Fruit fly (Drosophila melanogaster) whole organism, embryonic: ENCODE measurements around the gene CG1774.

ENCODE experiments used
- CG11696 ChIP-seq: fragments of 200-800 bp; sonication (Bioruptor generic); IDR thresholded peaks from 2 replicates; pipeline ENCODE4 v1.3.6; 2022; ENCODE audit warnings: missing biosample characterization, missing genetic modification characterization
- CG12236 ChIP-seq: fragments of 200-800 bp; sonication (Bioruptor generic); optimal IDR thresholded peaks from 2 replicates; lab custom pipeline; 2016; ENCODE audit warnings: missing biosample characterization, missing genetic modification characterization
- CG12769 ChIP-seq: fragments of 200-800 bp; sonication (Bioruptor generic); optimal IDR thresholded peaks from 2 replicates; lab custom pipeline; 2019; ENCODE audit warnings: missing biosample characterization, mild to moderate bottlenecking, missing genetic modification characterization, moderate library complexity
- CG15073 ChIP-seq: fragments of 200-800 bp; sonication (Bioruptor generic); optimal IDR thresholded peaks from 2 replicates; lab custom pipeline; 2016; ENCODE audit warnings: missing biosample characterization, missing genetic modification characterization
- CG18599 ChIP-seq: fragments of 200-800 bp; sonication (Bioruptor generic); optimal IDR thresholded peaks from 3 replicates; lab custom pipeline; 2017; ENCODE audit warnings: missing biosample characterization, missing genetic modification characterization, mild to moderate bottlenecking, moderate library complexity, missing genetic modification reagents
- CG2199 ChIP-seq: fragments of 200-800 bp; sonication (Bioruptor generic); IDR thresholded peaks from 3 replicates; pipeline ENCODE4 v1.3.6; 2022; ENCODE audit warnings: missing biosample characterization, missing genetic modification characterization
- CG2202 ChIP-seq: fragments of 200-800 bp; sonication (Bioruptor generic); optimal IDR thresholded peaks from 2 replicates; lab custom pipeline; 2018; ENCODE audit warnings: missing biosample characterization, mild to moderate bottlenecking, missing genetic modification characterization
- CG2889 ChIP-seq: fragments of 200-800 bp; sonication (Bioruptor generic); IDR thresholded peaks from 3 replicates; pipeline ENCODE4 v1.3.6; 2022; ENCODE audit warnings: missing biosample characterization, missing genetic modification characterization
- CG32767 ChIP-seq: fragments of 200-800 bp; sonication (Bioruptor generic); IDR thresholded peaks from 2 replicates; pipeline ENCODE4 v1.3.6; 2022; ENCODE audit warnings: missing biosample characterization, missing genetic modification characterization
- CG3281 ChIP-seq: fragments of 200-800 bp; sonication (Bioruptor generic); optimal IDR thresholded peaks from 3 replicates; lab custom pipeline; 2017; ENCODE audit warnings: missing biosample characterization, mild to moderate bottlenecking, missing genetic modification characterization
- CG4617 ChIP-seq: fragments of 200-800 bp; sonication (Bioruptor generic); optimal IDR thresholded peaks from 3 replicates; lab custom pipeline; 2016; ENCODE audit warnings: missing biosample characterization, missing genetic modification characterization, borderline replicate concordance
- CG5180 ChIP-seq: fragments of 200-800 bp; sonication (Bioruptor generic); optimal IDR thresholded peaks from 3 replicates; lab custom pipeline; 2017; ENCODE audit warnings: missing biosample characterization, missing genetic modification characterization, mild to moderate bottlenecking, moderate library complexity, missing genetic modification reagents
- CG7556 ChIP-seq: fragments of 200-800 bp; sonication (Bioruptor generic); optimal IDR thresholded peaks from 2 replicates; lab custom pipeline; 2017; ENCODE audit warnings: missing biosample characterization, mild to moderate bottlenecking, missing genetic modification characterization
- CG8359 ChIP-seq: fragments of 200-800 bp; sonication (Bioruptor generic); optimal IDR thresholded peaks from 2 replicates; lab custom pipeline; 2017; ENCODE audit warnings: missing biosample characterization, mild to moderate bottlenecking, missing genetic modification characterization, borderline replicate concordance
- CG8924 ChIP-seq: fragments of 200-800 bp; optimal IDR thresholded peaks from 3 replicates; lab custom pipeline; 2019; ENCODE audit warnings: missing biosample characterization, mild to moderate bottlenecking, missing genetic modification characterization, moderate library complexity
- CG8944 ChIP-seq: fragments of 200-800 bp; sonication (Bioruptor generic); optimal IDR thresholded peaks from 3 replicates; lab custom pipeline; 2016; ENCODE audit warnings: missing biosample characterization, missing genetic modification characterization
- CHES-1-like ChIP-seq: fragments of 200-800 bp; sonication (Bioruptor generic); optimal IDR thresholded peaks from 2 replicates; lab custom pipeline; 2016; ENCODE audit warnings: missing biosample characterization, missing genetic modification characterization
- Dad ChIP-seq: fragments of 200-800 bp; sonication (Bioruptor generic); optimal IDR thresholded peaks from 3 replicates; lab custom pipeline; 2016; ENCODE audit warnings: missing biosample characterization, missing genetic modification characterization
- Dref ChIP-seq: fragments of 200-800 bp; sonication (Bioruptor generic); IDR thresholded peaks from 2 replicates; pipeline ENCODE4 v1.3.6; 2022; ENCODE audit warnings: missing biosample characterization, missing genetic modification characterization
- ERR ChIP-seq: fragments of 200-800 bp; sonication (Bioruptor generic); optimal IDR thresholded peaks from 2 replicates; lab custom pipeline; 2016; ENCODE audit warnings: missing biosample characterization, missing genetic modification characterization
- H2.0 ChIP-seq: fragments of 200-800 bp; sonication (Bioruptor generic); IDR thresholded peaks from 2 replicates; pipeline ENCODE4 v1.3.6; 2022; ENCODE audit warnings: missing biosample characterization, missing genetic modification characterization
- Hr51 ChIP-seq, 2 experiments: fragments of 200-800 bp; sonication (Bioruptor generic); optimal IDR thresholded peaks; 2 replicates in 1 of 2; 3 replicates in 1 of 2; lab custom pipeline; 2016 to 2018; ENCODE audit warnings: missing biosample characterization in 2 of 2, missing genetic modification characterization in 2 of 2, mild to moderate bottlenecking in 1 of 2, moderate library complexity in 1 of 2
- Mad ChIP-seq: fragments of 200-800 bp; sonication (Bioruptor generic); optimal IDR thresholded peaks from 2 replicates; lab custom pipeline; 2016; ENCODE audit warnings: missing biosample characterization, missing genetic modification characterization
- NFAT ChIP-seq: fragments of 200-800 bp; sonication (Bioruptor generic); IDR thresholded peaks from 2 replicates; pipeline ENCODE4 v1.3.6; 2022; ENCODE audit warnings: missing biosample characterization, missing genetic modification characterization
- Side ChIP-seq: fragments of 200-800 bp; sonication (Bioruptor generic); optimal IDR thresholded peaks from 2 replicates; lab custom pipeline; 2016; ENCODE audit warnings: missing biosample characterization, missing genetic modification characterization
- Sox100B ChIP-seq: fragments of 200-800 bp; sonication (Bioruptor generic); optimal IDR thresholded peaks from 3 replicates; lab custom pipeline; 2018; ENCODE audit warnings: missing biosample characterization, mild to moderate bottlenecking, missing genetic modification characterization
- Sry-δ ChIP-seq: fragments of 200-800 bp; sonication (Bioruptor generic); optimal IDR thresholded peaks from 2 replicates; lab custom pipeline; 2016; ENCODE audit warnings: missing biosample characterization, missing genetic modification characterization
- Usf ChIP-seq: fragments of 200-800 bp; sonication (Bioruptor generic); optimal IDR thresholded peaks from 2 replicates; lab custom pipeline; 2017; ENCODE audit warnings: missing genotype, missing biosample characterization, missing genetic modification characterization
- amos ChIP-seq: fragments of 200-800 bp; sonication (Bioruptor generic); IDR thresholded peaks from 2 replicates; pipeline ENCODE4 v1.3.6; 2022; ENCODE audit warnings: missing biosample characterization, missing genetic modification characterization; ENCODE audit not compliant: partially characterized antibody
- chinmo ChIP-seq: fragments of 200-800 bp; sonication (Bioruptor generic); IDR thresholded peaks from 4 replicates; pipeline ENCODE4 v1.3.6; 2022; ENCODE audit warnings: missing biosample characterization, missing genetic modification characterization; ENCODE audit not compliant: partially characterized antibody
- dati ChIP-seq: fragments of 200-800 bp; sonication (Bioruptor generic); IDR thresholded peaks from 2 replicates; pipeline ENCODE4 v1.3.6; 2022; ENCODE audit warnings: missing biosample characterization, missing genetic modification characterization
- dysf ChIP-seq: fragments of 200-800 bp; sonication (Bioruptor generic); IDR thresholded peaks from 3 replicates; pipeline ENCODE4 v1.3.6; 2022; ENCODE audit warnings: missing biosample characterization, missing genetic modification characterization
- fd96Cb ChIP-seq: fragments of 200-800 bp; sonication (Bioruptor generic); optimal IDR thresholded peaks from 2 replicates; lab custom pipeline; 2018; ENCODE audit warnings: missing biosample characterization, mild to moderate bottlenecking, missing genetic modification characterization, moderate library complexity
- gce ChIP-seq: fragments of 200-800 bp; sonication (Bioruptor generic); IDR thresholded peaks from 3 replicates; pipeline ENCODE4 v1.3.6; 2022; ENCODE audit warnings: missing biosample characterization, missing genetic modification characterization
- gcm ChIP-seq: fragments of 200-800 bp; sonication (Bioruptor generic); optimal IDR thresholded peaks from 2 replicates; lab custom pipeline; 2019; ENCODE audit warnings: missing biosample characterization, mild to moderate bottlenecking, missing genetic modification characterization, moderate library complexity
- gcm2 ChIP-seq: fragments of 200-800 bp; sonication (Bioruptor generic); optimal IDR thresholded peaks from 2 replicates; lab custom pipeline; 2016; ENCODE audit warnings: missing biosample characterization, missing genetic modification characterization
- gro ChIP-seq: fragments of 200-800 bp; sonication (Bioruptor generic); optimal IDR thresholded peaks from 2 replicates; lab custom pipeline; 2016; ENCODE audit warnings: missing biosample characterization, missing genetic modification characterization
- jigr1 ChIP-seq: fragments of 200-800 bp; sonication (Bioruptor generic); IDR thresholded peaks from 3 replicates; pipeline ENCODE4 v1.3.6; 2022; ENCODE audit warnings: missing biosample characterization, missing genetic modification characterization
- jumu ChIP-seq: fragments of 200-800 bp; sonication (Bioruptor generic); optimal IDR thresholded peaks from 3 replicates; lab custom pipeline; 2016; ENCODE audit warnings: missing biosample characterization, missing genetic modification characterization
- ken ChIP-seq: fragments of 200-800 bp; sonication (Bioruptor generic); IDR thresholded peaks from 3 replicates; pipeline ENCODE4 v1.3.6; 2022; ENCODE audit warnings: missing biosample characterization, missing genetic modification characterization
- knrl ChIP-seq: fragments of 200-800 bp; sonication (Bioruptor generic); IDR thresholded peaks from 3 replicates; pipeline ENCODE4 v1.3.6; 2022; ENCODE audit warnings: missing biosample characterization, missing genetic modification characterization; ENCODE audit not compliant: partially characterized antibody
- odd ChIP-seq: fragments of 200-800 bp; sonication (Bioruptor generic); optimal IDR thresholded peaks from 2 replicates; lab custom pipeline; 2017; ENCODE audit warnings: missing biosample characterization, mild to moderate bottlenecking, missing genetic modification characterization
- otp ChIP-seq: fragments of 200-800 bp; sonication (Bioruptor generic); IDR thresholded peaks from 3 replicates; pipeline ENCODE4, ENCODE4 v1.3.6; 2022; ENCODE audit warnings: missing biosample characterization, missing genetic modification characterization
- pan ChIP-seq, 4 experiments: fragments of >200 bp in 3 of 4; fragments of 200-800 bp in 1 of 4; sonication (Bioruptor generic) in 1 of 4; optimal IDR thresholded peaks in 3 of 4; IDR thresholded peaks in 1 of 4; 2 replicates each; pipeline versions ENCODE4 v1.3.6 to Lab custom; 2017 to 2022; ENCODE audit warnings: missing biosample characterization in 2 of 4, missing genetic modification characterization in 2 of 4, mixed read lengths in 1 of 4
- pum ChIP-seq: fragments of 200-800 bp; sonication (Bioruptor generic); optimal IDR thresholded peaks from 2 replicates; lab custom pipeline; 2016; ENCODE audit warnings: missing biosample characterization, missing genetic modification characterization
- pzg ChIP-seq: fragments of 200-800 bp; sonication (Bioruptor generic); optimal IDR thresholded peaks from 3 replicates; lab custom pipeline; 2018; ENCODE audit warnings: missing biosample characterization, mild to moderate bottlenecking, missing genetic modification characterization, moderate library complexity
- sc ChIP-seq, 3 experiments: fragments of >200 bp in 2 of 3; fragments of 200-800 bp in 1 of 3; sonication (Bioruptor generic) in 1 of 3; optimal IDR thresholded peaks; 2 replicates in 2 of 3; 3 replicates in 1 of 3; lab custom pipeline; 2017; ENCODE audit warnings: mild to moderate bottlenecking in 1 of 3, missing biosample characterization in 1 of 3, missing genetic modification characterization in 1 of 3, missing genetic modification reagents in 1 of 3
- stc ChIP-seq: fragments of 200-800 bp; sonication (Bioruptor generic); IDR thresholded peaks from 2 replicates; pipeline ENCODE4 v1.3.6; 2022; ENCODE audit warnings: missing biosample characterization, missing genetic modification characterization
- tx ChIP-seq: fragments of 200-800 bp; sonication (Bioruptor generic); optimal IDR thresholded peaks from 2 replicates; lab custom pipeline; 2016; ENCODE audit warnings: missing biosample characterization, missing genetic modification characterization

CG1774 gene

DNA sequence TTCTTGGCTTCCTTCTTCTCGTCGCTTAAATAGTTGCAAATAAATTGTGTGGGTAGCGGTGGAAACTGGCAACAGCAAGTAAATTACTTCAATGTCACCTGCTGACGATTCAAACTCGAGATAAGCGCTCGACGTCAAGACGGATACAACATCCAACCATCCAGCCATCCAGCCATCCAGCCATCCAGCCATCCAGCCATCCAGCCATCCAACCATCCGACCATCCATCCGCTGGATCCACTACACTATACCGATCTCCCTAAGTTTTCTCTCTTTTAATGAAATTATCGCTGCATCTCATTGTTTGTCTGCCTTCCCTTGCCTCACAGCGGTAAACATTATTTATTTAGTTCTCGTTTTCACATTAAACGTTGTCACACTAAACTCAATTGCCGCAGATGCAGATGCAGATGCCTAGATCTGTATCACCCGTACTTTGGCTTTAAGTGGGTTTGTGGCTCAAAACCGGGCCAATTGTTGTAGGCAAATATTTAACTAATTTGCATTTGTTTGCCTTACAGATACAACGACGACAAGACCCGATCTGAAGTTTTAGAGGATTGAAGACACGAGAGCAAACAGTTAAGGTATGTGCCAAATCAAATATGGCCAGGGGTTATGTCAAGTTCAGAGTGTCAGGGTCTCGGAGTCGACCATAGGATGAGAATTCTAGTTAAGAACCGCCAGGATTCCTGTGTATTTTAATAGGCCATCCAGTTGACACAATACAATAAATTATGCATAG is 43.7 kb upstream of the CG1774 start (continued):
- TF ChIP-seq CG11696 (GFP tag; lab: Robert Waterston, UW), result no peak
- TF ChIP-seq gcm2 (GFP tag; lab: Kevin White, UChicago), result no peak
- no peak for TF ChIP-seq CG4617
- no peak for TF ChIP-seq amos (GFP tag; lab: Robert Waterston, UW)
- TF ChIP-seq stc (GFP tag; lab: Robert Waterston, UW), result no peak
- TF ChIP-seq CG12769, result no peak
- TF ChIP-seq knrl (GFP tag; lab: Robert Waterston, UW), result no peak
- no peak for TF ChIP-seq CG2889 (GFP tag; lab: Robert Waterston, UW)
- no peak for TF ChIP-seq Mad (GFP tag; lab: Kevin White, UChicago)
- no peak for TF ChIP-seq CG18599 (GFP tag; lab: Kevin White, UChicago)
- no peak for TF ChIP-seq Side (GFP tag; lab: Kevin White, UChicago)
- no peak for TF ChIP-seq Hr51 (GFP tag; optimal IDR thresholded peaks at IDR 0.05; lab: Kevin White, UChicago)
- no peak for TF ChIP-seq H2.0 (GFP tag; lab: Robert Waterston, UW)
- TF ChIP-seq Usf, result no peak
- no peak for TF ChIP-seq CG5180 (GFP tag; lab: Kevin White, UChicago)
- no peak for TF ChIP-seq CHES-1-like (GFP tag; lab: Kevin White, UChicago)
- no peak for TF ChIP-seq ERR (GFP tag; lab: Kevin White, UChicago)
- TF ChIP-seq sc (optimal IDR thresholded peaks at IDR 0.05; lab: Kevin White, UChicago), result no peak
- TF ChIP-seq sc (GFP tag; optimal IDR thresholded peaks at IDR 0.05; lab: Kevin White, UChicago), result no peak
- TF ChIP-seq Dref, result no peak
- no peak for TF ChIP-seq CG8359 (GFP tag; lab: Kevin White, UChicago)
- 0 out of 3 replicates have a peak, but pooled peaks have one; percentile 43 for TF ChIP-seq gce
- TF ChIP-seq CG3281 (GFP tag; lab: Kevin White, UChicago), result no peak
- no peak for TF ChIP-seq CG32767 (GFP tag; lab: Robert Waterston, UW)
- peak; percentile 26 for TF ChIP-seq CG2202 (tag; lab: Kevin White, UChicago)
- TF ChIP-seq dysf (GFP tag; lab: Robert Waterston, UW), result no peak
- no peak for TF ChIP-seq NFAT
- no peak for TF ChIP-seq CG2199 (GFP tag; lab: Robert Waterston, UW)
- no peak for TF ChIP-seq CG8944 (GFP tag; lab: Kevin White, UChicago)
- peak; percentile 0 for TF ChIP-seq gcm (GFP tag; lab: Kevin White, UChicago)
- TF ChIP-seq odd (GFP tag; lab: Kevin White, UChicago), result peak; percentile 24
- TF ChIP-seq gro (GFP tag; lab: Kevin White, UChicago), result no peak
- TF ChIP-seq dati, result no peak
- TF ChIP-seq Sry-δ (GFP tag; lab: Kevin White, UChicago), result no peak
- no peak for TF ChIP-seq pzg (GFP tag; lab: Kevin White, UChicago)
- no peak for TF ChIP-seq CG12236 (GFP tag; lab: Kevin White, UChicago)
- no peak for TF ChIP-seq chinmo (GFP tag; lab: Robert Waterston, UW)
- no peak for TF ChIP-seq jigr1 (GFP tag; lab: Robert Waterston, UW)
- TF ChIP-seq pan (optimal IDR thresholded peaks at IDR 0.05; lab: Kevin White, UChicago), result no peak
- no peak for TF ChIP-seq pan (GFP tag; optimal IDR thresholded peaks at IDR 0.05 in 1 of 2, IDR thresholded peaks at IDR 0.05 in 1 of 2)
- TF ChIP-seq CG7556 (GFP tag; lab: Kevin White, UChicago), result no peak
- no peak for TF ChIP-seq jumu (GFP tag; lab: Kevin White, UChicago)
- TF ChIP-seq CG8924 (tag; lab: Kevin White, UChicago), result peak; percentile 36
- TF ChIP-seq pum, result no peak
- no peak for TF ChIP-seq CG15073
- no peak for TF ChIP-seq ken
- TF ChIP-seq Dad, result no peak
- peak; percentile 52; the same call in 1 of the 3 replicates for TF ChIP-seq otp
- no peak for TF ChIP-seq tx
- TF ChIP-seq Sox100B, result peak; percentile 12
- TF ChIP-seq fd96Cb, result no peak
